Worm (Caenorhabditis elegans) whole organism, young adult: ENCODE results near the gene mlh-1.

Experiments
- F37B4.10 ChIP-seq: fragments of 200-800 bp; sonication (Bioruptor generic); IDR thresholded peaks from 2 replicates; pipeline ENCODE4 v1.3.6; 2022; ENCODE audit warnings: missing genetic modification characterization, missing compliant biosample characterization
- let-607 ChIP-seq, 2 experiments: fragments of 200-800 bp in 1 of 2; sonication (Bioruptor generic) in 1 of 2; sonication (generic microtip) in 1 of 2; optimal IDR thresholded peaks; 2 replicates each; lab custom pipeline; 2016 to 2018; ENCODE audit warnings: mild to moderate bottlenecking in 2 of 2, missing compliant biosample characterization in 2 of 2, missing genetic modification characterization in 2 of 2, moderate library complexity in 2 of 2, missing genotype in 1 of 2

DNA sequence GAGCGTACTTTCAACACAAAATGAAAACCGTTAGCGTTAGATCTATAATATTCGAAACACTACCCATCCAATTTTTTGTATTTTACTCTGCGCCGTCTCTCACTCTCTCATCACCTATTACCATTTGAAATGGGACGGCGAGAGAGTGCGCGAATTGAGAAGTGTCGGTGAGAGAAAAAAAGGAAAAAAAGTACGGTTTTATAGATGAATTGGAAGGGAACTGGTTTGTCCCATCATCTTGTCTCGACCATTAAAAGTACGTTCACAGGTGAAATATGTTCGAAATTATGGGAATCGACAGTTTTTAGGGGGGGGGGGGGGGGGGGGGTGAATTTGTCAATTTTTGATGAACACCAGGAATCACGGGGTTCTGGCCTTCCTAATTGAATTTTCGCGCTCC is 20.3 kb upstream of the mlh-1 start:
- no peak for TF ChIP-seq let-607 (tag; optimal IDR thresholded peaks at IDR 0.05; lab: Kevin White, UChicago)
- no peak for TF ChIP-seq F37B4.10 (GFP tag; lab: Robert Waterston, UW)
